Worm (Caenorhabditis elegans) whole organism, L4 larva: ENCODE data around the gene F10E7.2.

Experiments used
- ZK337.2 ChIP-seq: fragments of 200-800 bp; sonication (Bioruptor generic); IDR thresholded peaks from 2 replicates; pipeline ENCODE4 v1.3.6; 2022; ENCODE audit warnings: missing genetic modification reagents, missing genetic modification characterization, missing compliant biosample characterization
- ama-1 ChIP-seq: fragments of 150-350 bp; optimal IDR thresholded peaks from 2 replicates; lab custom pipeline; 2014; ENCODE audit warnings: inconsistent platforms, mixed read lengths
- ceh-28 ChIP-seq: fragments of 150-350 bp; optimal IDR thresholded peaks from 2 replicates; lab custom pipeline; 2014; ENCODE audit warnings: missing biosample characterization, missing genetic modification reagents, missing genetic modification characterization
- ceh-82 ChIP-seq: sonication (generic microtip); optimal IDR thresholded peaks from 2 replicates; lab custom pipeline; 2017; ENCODE audit warnings: missing biosample characterization, missing genetic modification characterization
- zfp-2 ChIP-seq: sonication (generic microtip); optimal IDR thresholded peaks from 2 replicates; lab custom pipeline; 2016; ENCODE audit warnings: mild to moderate bottlenecking, missing genetic modification characterization, missing compliant biosample characterization

- TF ChIP-seq ama-1 (lab: Kevin White, UChicago) (no peak), zfp-2 (tag; lab: Kevin White, UChicago) (no peak), ZK337.2 (GFP tag; lab: Robert Waterston, UW) (no peak), ceh-82 (tag; lab: Kevin White, UChicago) (no peak), ceh-28 (tag; lab: Kevin White, UChicago) (no peak)
These were observed 39.5 kb downstream of the F10E7.2 start, which contains the start of gene C27H5.12 for ce11 chrII:7161512-7161911.
